Worm (Caenorhabditis elegans): ENCODE data around the gene cnx-1.

ce11 chrIII:9796448-9796847 is 20.5 kb downstream of the cnx-1 start, which contains the start of gene srxa-10:
- TF ChIP-seq ztf-29 (GFP tag; IDR thresholded peaks at IDR 0.05) (no peak), med-1 (GFP tag; optimal IDR thresholded peaks at IDR 0.05; ENCODE audit: insufficient read depth) (no peak), T22C8.4 (GFP tag; IDR thresholded peaks at IDR 0.05) (no peak), flt-1 (GFP tag; IDR thresholded peaks at IDR 0.05) (no peak)
